Worm (Caenorhabditis elegans) whole organism, mixed stage, embryonic: ENCODE results near the gene M117.3.
A peak's percentile ranks its signal among the peaks of the same experiment; 100 is the strongest.

Experiments
- M03D4.4 ChIP-seq: sonication (generic microtip); optimal IDR thresholded peaks from 2 replicates; lab custom pipeline; 2017; ENCODE audit warnings: mild to moderate bottlenecking, missing genetic modification characterization, missing compliant biosample characterization
- bed-3 ChIP-seq: fragments of 200-800 bp; sonication (Bioruptor generic); optimal IDR thresholded peaks from 3 replicates; lab custom pipeline; 2018; ENCODE audit warnings: mild to moderate bottlenecking, missing genetic modification characterization, moderate library complexity, missing compliant biosample characterization
- ceh-43 ChIP-seq: fragments of 200-800 bp; sonication (Bioruptor generic); optimal IDR thresholded peaks from 2 replicates; lab custom pipeline; 2018; ENCODE audit warnings: mild to moderate bottlenecking, missing genetic modification characterization, moderate library complexity, missing compliant biosample characterization
- ces-1 ChIP-seq: fragments of 150-350 bp; optimal IDR thresholded peaks from 2 replicates; lab custom pipeline; 2014; ENCODE audit warnings: missing biosample characterization, missing genetic modification reagents, missing genetic modification characterization
- cnd-1 ChIP-seq: fragments of 200-800 bp; sonication (Bioruptor generic); optimal IDR thresholded peaks from 2 replicates; lab custom pipeline; 2018; ENCODE audit warnings: mild to moderate bottlenecking, missing genetic modification characterization, missing compliant biosample characterization
- drap-1 ChIP-seq: fragments of 200-800 bp; sonication (Bioruptor generic); optimal IDR thresholded peaks from 3 replicates; lab custom pipeline; 2018; ENCODE audit warnings: mild to moderate bottlenecking, missing genetic modification characterization, missing compliant biosample characterization
- elt-1 ChIP-seq: sonication (generic microtip); optimal IDR thresholded peaks from 2 replicates; lab custom pipeline; 2017; ENCODE audit warnings: missing genetic modification characterization, mild to moderate bottlenecking, missing compliant biosample characterization, antibody characterized with exemption, moderate library complexity, borderline replicate concordance; ENCODE audit not compliant: insufficient read depth
- elt-3 ChIP-seq: fragments of 150-350 bp; optimal IDR thresholded peaks from 2 replicates; lab custom pipeline; 2014; ENCODE audit warnings: missing biosample characterization, missing genetic modification characterization
- flh-1 ChIP-seq: fragments of 200-800 bp; sonication (Bioruptor generic); optimal IDR thresholded peaks from 2 replicates; lab custom pipeline; 2018; ENCODE audit warnings: mild to moderate bottlenecking, missing genetic modification characterization, moderate library complexity, missing compliant biosample characterization
- ham-2 ChIP-seq: fragments of 200-800 bp; sonication (Bioruptor generic); optimal IDR thresholded peaks from 2 replicates; lab custom pipeline; 2018; ENCODE audit warnings: mild to moderate bottlenecking, missing genetic modification characterization, missing compliant biosample characterization
- hlh-1 ChIP-seq: fragments of 150-350 bp; optimal IDR thresholded peaks from 2 replicates; lab custom pipeline; 2014; ENCODE audit warnings: missing biosample characterization, missing genetic modification reagents, missing genetic modification characterization
- lin-13 ChIP-seq: fragments of 150-350 bp; optimal IDR thresholded peaks from 2 replicates; lab custom pipeline; 2014; ENCODE audit warnings: missing biosample characterization, missing genetic modification characterization
- lin-32 ChIP-seq: fragments of 200-800 bp; sonication (Bioruptor generic); optimal IDR thresholded peaks from 2 replicates; lab custom pipeline; 2018; ENCODE audit warnings: mild to moderate bottlenecking, missing genetic modification characterization, missing compliant biosample characterization
- lsy-2 ChIP-seq: fragments of 150-350 bp; optimal IDR thresholded peaks from 2 replicates; lab custom pipeline; 2014; ENCODE audit warnings: missing biosample characterization, missing genetic modification characterization
- mab-5 ChIP-seq: fragments of 150-350 bp; optimal IDR thresholded peaks from 2 replicates; lab custom pipeline; 2014; ENCODE audit warnings: missing biosample characterization, missing genetic modification characterization
- mep-1 ChIP-seq: fragments of 150-350 bp; optimal IDR thresholded peaks from 2 replicates; lab custom pipeline; 2017; ENCODE audit warnings: missing biosample characterization, missing genetic modification reagents, missing genetic modification characterization, inconsistent platforms
- mls-2 ChIP-seq: sonication (generic microtip); optimal IDR thresholded peaks from 2 replicates; lab custom pipeline; 2016; ENCODE audit warnings: mild to moderate bottlenecking, missing genetic modification characterization, moderate library complexity, missing compliant biosample characterization
- nhr-12 ChIP-seq: fragments of 150-350 bp; optimal IDR thresholded peaks from 2 replicates; lab custom pipeline; 2014; ENCODE audit warnings: missing biosample characterization, missing genetic modification characterization
- nhr-2 ChIP-seq: fragments of 150-350 bp; optimal IDR thresholded peaks from 2 replicates; lab custom pipeline; 2014; ENCODE audit warnings: missing biosample characterization, missing genetic modification characterization
- nhr-237 ChIP-seq: fragments of 150-350 bp; optimal IDR thresholded peaks from 2 replicates; lab custom pipeline; 2014; ENCODE audit warnings: missing biosample characterization, missing genetic modification characterization
- nhr-28 ChIP-seq: fragments of 150-350 bp; optimal IDR thresholded peaks from 2 replicates; lab custom pipeline; 2014; ENCODE audit warnings: missing biosample characterization, missing genetic modification characterization
- pha-4 ChIP-seq: fragments of 150-350 bp; optimal IDR thresholded peaks from 2 replicates; lab custom pipeline; 2018; ENCODE audit warnings: missing biosample characterization, missing genetic modification reagents, missing genetic modification characterization
- snpc-4 ChIP-seq: fragments of 150-350 bp; optimal IDR thresholded peaks from 2 replicates; lab custom pipeline; 2014; ENCODE audit warnings: missing biosample characterization, missing genetic modification characterization
- sptf-1 ChIP-seq: sonication (generic microtip); optimal IDR thresholded peaks from 2 replicates; lab custom pipeline; 2017; ENCODE audit warnings: mild to moderate bottlenecking, missing genetic modification characterization, moderate library complexity, missing compliant biosample characterization
- tbx-8 ChIP-seq: fragments of 200-800 bp; sonication (Bioruptor generic); optimal IDR thresholded peaks from 2 replicates; lab custom pipeline; 2018; ENCODE audit warnings: mild to moderate bottlenecking, missing genetic modification characterization, moderate library complexity, missing compliant biosample characterization
- unc-120 ChIP-seq: sonication (generic microtip); optimal IDR thresholded peaks from 2 replicates; lab custom pipeline; 2017; ENCODE audit warnings: missing genetic modification characterization, missing compliant biosample characterization; ENCODE audit not compliant: poor library complexity, severe bottlenecking
- unc-39 ChIP-seq: fragments of 150-350 bp; optimal IDR thresholded peaks from 2 replicates; lab custom pipeline; 2014; ENCODE audit warnings: missing biosample characterization, missing genetic modification characterization
- unc-62 ChIP-seq: fragments of 150-350 bp; optimal IDR thresholded peaks from 2 replicates; lab custom pipeline; 2014; ENCODE audit warnings: missing biosample characterization, missing genetic modification reagents, missing genetic modification characterization

M117.3 gene

ce11 chrIV:11867652-11868232, 45.7 kb downstream of the M117.3 start:
- TF ChIP-seq nhr-2 (tag; lab: Kevin White, UChicago) (peak; percentile 95), mls-2 (tag; lab: Kevin White, UChicago) (peak; percentile 7), elt-3 (tag; lab: Kevin White, UChicago) (no peak), pha-4 (tag; lab: Kevin White, UChicago) (no peak), sptf-1 (tag; lab: Kevin White, UChicago) (peak; percentile 29), drap-1 (GFP tag; lab: Kevin White, UChicago) (no peak), ces-1 (GFP tag; lab: Kevin White, UChicago) (peak; percentile 49), mep-1 (tag; lab: Kevin White, UChicago) (peak; percentile 12), cnd-1 (tag; lab: Kevin White, UChicago) (peak; percentile 92), lin-32 (peak; percentile 96)

ce11 chrIV:11868452-11868851, 46.4 kb downstream of the M117.3 start:
- TF ChIP-seq ceh-43 (GFP tag; lab: Kevin White, UChicago) (peak; percentile 41), mls-2 (tag; lab: Kevin White, UChicago) (no peak)

- TF ChIP-seq nhr-12 (tag; lab: Kevin White, UChicago) = no peak
- no peak for TF ChIP-seq nhr-237
- no peak for TF ChIP-seq unc-62
- no peak for TF ChIP-seq lsy-2 (tag; lab: Kevin White, UChicago)
- no peak for TF ChIP-seq mab-5 (tag; lab: Kevin White, UChicago)
- no peak for TF ChIP-seq unc-39 (tag; lab: Kevin White, UChicago)
- no peak for TF ChIP-seq elt-3 (tag; lab: Kevin White, UChicago)
- no peak for TF ChIP-seq pha-4 (tag; lab: Kevin White, UChicago)
- TF ChIP-seq mep-1 (tag; lab: Kevin White, UChicago) = peak; percentile 4
- peak; percentile 41 for TF ChIP-seq lin-32
- TF ChIP-seq drap-1 (GFP tag; lab: Kevin White, UChicago) = no peak
- TF ChIP-seq bed-3 = no peak
- TF ChIP-seq ces-1 (GFP tag; lab: Kevin White, UChicago) = peak; percentile 42
- TF ChIP-seq nhr-28 (tag; lab: Kevin White, UChicago) = no peak
- no peak for TF ChIP-seq unc-120 (tag; lab: Kevin White, UChicago)
- no peak for TF ChIP-seq snpc-4 (tag; lab: Kevin White, UChicago)
- no peak for TF ChIP-seq flh-1 (GFP tag; lab: Kevin White, UChicago)
- peak; percentile 47 for TF ChIP-seq cnd-1 (tag; lab: Kevin White, UChicago)
- TF ChIP-seq M03D4.4 (tag; lab: Kevin White, UChicago) = no peak
- no peak for TF ChIP-seq hlh-1
- TF ChIP-seq mls-2 (tag; lab: Kevin White, UChicago) = no peak
- no peak for TF ChIP-seq ceh-43 (GFP tag; lab: Kevin White, UChicago)
Observed at ce11 chrIV:11871083-11871482, 49.1 kb downstream of the M117.3 start.

- no peak for TF ChIP-seq nhr-2 (tag; lab: Kevin White, UChicago)
- TF ChIP-seq unc-39 (tag; lab: Kevin White, UChicago) = no peak
- TF ChIP-seq pha-4 (tag; lab: Kevin White, UChicago) = no peak
- TF ChIP-seq hlh-1 = no peak
- peak; percentile 4 for TF ChIP-seq sptf-1 (tag; lab: Kevin White, UChicago)
- TF ChIP-seq cnd-1 (tag; lab: Kevin White, UChicago) = no peak
- TF ChIP-seq tbx-8 = no peak
- no peak for TF ChIP-seq elt-3 (tag; lab: Kevin White, UChicago)
- TF ChIP-seq ham-2 = no peak
- no peak for TF ChIP-seq flh-1 (GFP tag; lab: Kevin White, UChicago)
- no peak for TF ChIP-seq elt-1 (tag; lab: Kevin White, UChicago)
- TF ChIP-seq ces-1 (GFP tag; lab: Kevin White, UChicago) = peak; percentile 58
- TF ChIP-seq lin-13 (tag; lab: Kevin White, UChicago) = no peak
Observed at ce11 chrIV:11871898-11872297, 49.9 kb downstream of the M117.3 start.
